Worm (Caenorhabditis elegans): ENCODE data around the gene T25D10.4.

Gene T25D10.4

DNA sequence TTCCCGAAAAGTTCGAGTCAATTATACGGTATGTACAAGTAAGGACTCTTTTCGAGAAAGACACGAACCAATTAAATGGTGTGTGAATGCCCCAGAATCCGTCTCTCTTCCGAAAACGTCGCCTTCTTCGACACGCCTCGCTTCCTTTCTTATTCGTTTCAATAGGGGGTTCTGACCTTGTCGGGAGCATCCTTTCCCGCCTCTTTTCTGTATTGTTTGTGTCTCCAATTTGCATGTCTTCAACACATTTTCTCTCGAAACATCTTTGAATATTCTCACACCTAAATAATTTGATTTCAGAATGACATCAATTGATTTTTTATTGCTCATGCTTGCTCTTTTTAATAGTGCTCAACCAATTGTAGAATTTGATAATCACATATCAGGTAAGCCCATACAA lies 31.0 kb upstream of the T25D10.4 start, which contains the start of gene cutl-16:
Gene cutl-16 (plus strand): TSS at position 301 of the 400 bp plus-strand sequence.
- TF ChIP-seq ceh-90 (tag; optimal IDR thresholded peaks at IDR 0.05): no peak
- TF ChIP-seq ceh-82 (tag; optimal IDR thresholded peaks at IDR 0.05): no peak
- TF ChIP-seq xbp-1 (tag; optimal IDR thresholded peaks at IDR 0.05): no peak
- TF ChIP-seq pqm-1 (tag; optimal IDR thresholded peaks at IDR 0.05): no peak
- TF ChIP-seq ztf-11 (tag; optimal IDR thresholded peaks at IDR 0.05): no peak
- no peak for TF ChIP-seq efl-3 (GFP tag; optimal IDR thresholded peaks at IDR 0.05)
- TF ChIP-seq nhr-237 (tag; optimal IDR thresholded peaks at IDR 0.05): no peak
- TF ChIP-seq unc-98 (GFP tag; IDR thresholded peaks at IDR 0.05): no peak
- TF ChIP-seq unc-62 (GFP tag; optimal IDR thresholded peaks at IDR 0.05): no peak
- no peak for TF ChIP-seq ztf-4 (tag; optimal IDR thresholded peaks at IDR 0.05)
- no peak for TF ChIP-seq mdl-1 (tag; optimal IDR thresholded peaks at IDR 0.05)
- TF ChIP-seq zag-1 (tag; optimal IDR thresholded peaks at IDR 0.05): no peak
- TF ChIP-seq nhr-76 (tag; optimal IDR thresholded peaks at IDR 0.05): no peak
- TF ChIP-seq nhr-47 (tag; optimal IDR thresholded peaks at IDR 0.05): no peak
- TF ChIP-seq ces-1 (GFP tag; optimal IDR thresholded peaks at IDR 0.05): no peak
- TF ChIP-seq dpl-1 (GFP tag; optimal IDR thresholded peaks at IDR 0.05): no peak
- no peak for TF ChIP-seq unc-86 (tag; optimal IDR thresholded peaks at IDR 0.05)

DNA sequence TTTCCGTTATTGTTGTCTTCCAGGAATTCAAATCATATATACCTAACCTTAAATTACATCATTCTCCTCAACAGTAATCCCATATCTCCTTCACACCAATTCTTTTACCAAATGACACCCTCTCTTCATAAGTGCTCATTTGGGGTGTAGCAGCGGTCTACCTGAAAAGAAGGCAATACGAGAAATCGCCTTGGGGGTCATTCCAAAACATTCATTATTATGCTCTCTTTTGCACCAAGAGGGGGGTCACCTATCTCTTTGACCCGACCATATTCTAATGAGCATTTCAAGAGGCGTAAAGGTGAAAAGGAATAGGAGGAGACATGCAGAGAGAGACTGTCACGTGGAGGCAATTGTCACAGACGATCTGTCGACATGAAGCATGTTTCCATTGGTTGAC lies 26.8 kb upstream of the T25D10.4 start:
- TF ChIP-seq ztf-11 (tag; optimal IDR thresholded peaks at IDR 0.05) (peak in 1 of 2 experiments; percentile 0), lir-3 (tag; optimal IDR thresholded peaks at IDR 0.05; ENCODE audit: poor library complexity) (no peak)

DNA sequence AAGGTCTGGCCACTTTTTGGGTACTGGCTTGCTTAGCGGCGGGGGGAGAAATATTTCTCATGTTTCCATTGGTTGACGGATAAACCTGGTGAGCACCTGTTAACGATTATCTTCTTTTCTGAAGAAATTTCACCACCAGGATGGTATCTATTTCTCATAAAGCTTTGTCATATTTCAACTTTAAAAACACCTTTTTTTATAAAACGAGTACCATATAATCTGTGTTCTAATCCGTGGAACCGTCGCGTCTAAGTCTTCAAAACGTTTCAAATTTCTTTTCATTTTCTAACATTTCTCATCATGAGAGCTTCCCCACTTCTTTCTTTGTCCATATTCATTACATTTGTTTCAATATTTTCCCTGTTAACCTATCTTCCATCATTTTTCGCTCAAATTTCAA lies 15.9 kb upstream of the T25D10.4 start, which contains the start of gene col-75:
Gene col-75 (plus strand): TSS at position 301 of the 400 bp plus-strand sequence.
- no peak for TF ChIP-seq nhr-20 (tag; optimal IDR thresholded peaks at IDR 0.05)
- TF ChIP-seq nhr-84 (tag; optimal IDR thresholded peaks at IDR 0.05): no peak
- no peak for TF ChIP-seq elt-3 (tag; optimal IDR thresholded peaks at IDR 0.05)
- TF ChIP-seq unc-130 (tag; optimal IDR thresholded peaks at IDR 0.05): no peak
- TF ChIP-seq nhr-19 (GFP tag; conservative IDR thresholded peaks at IDR 0.05): no peak
- no peak for TF ChIP-seq fos-1 (tag; optimal IDR thresholded peaks at IDR 0.05)
- no peak for TF ChIP-seq unc-62 (GFP tag; optimal IDR thresholded peaks at IDR 0.05)
- no peak for TF ChIP-seq tlp-1 (tag; optimal IDR thresholded peaks at IDR 0.05)
- TF ChIP-seq irx-1 (tag; optimal IDR thresholded peaks at IDR 0.05): no peak
- TF ChIP-seq nhr-11 (tag; optimal IDR thresholded peaks at IDR 0.05): no peak
- TF ChIP-seq jun-1 (tag; optimal IDR thresholded peaks at IDR 0.05): no peak
- no peak for TF ChIP-seq lin-14 (GFP tag; optimal IDR thresholded peaks at IDR 0.05)
- no peak for TF ChIP-seq nhr-47 (tag; optimal IDR thresholded peaks at IDR 0.05)
- no peak for TF ChIP-seq xbp-1 (tag; optimal IDR thresholded peaks at IDR 0.05)
- TF ChIP-seq aha-1 (tag; optimal IDR thresholded peaks at IDR 0.05): no peak
- no peak for TF ChIP-seq sptf-1 (tag; optimal IDR thresholded peaks at IDR 0.05)
- no peak for TF ChIP-seq hlh-17 (GFP tag; optimal IDR thresholded peaks at IDR 0.05; ENCODE audit: borderline replicate concordance)
- no peak for TF ChIP-seq lin-13 (GFP tag; optimal IDR thresholded peaks at IDR 0.05)
- TF ChIP-seq unc-86 (tag; optimal IDR thresholded peaks at IDR 0.05): no peak
- no peak for TF ChIP-seq isw-1 (GFP tag; IDR thresholded peaks at IDR 0.05)

DNA sequence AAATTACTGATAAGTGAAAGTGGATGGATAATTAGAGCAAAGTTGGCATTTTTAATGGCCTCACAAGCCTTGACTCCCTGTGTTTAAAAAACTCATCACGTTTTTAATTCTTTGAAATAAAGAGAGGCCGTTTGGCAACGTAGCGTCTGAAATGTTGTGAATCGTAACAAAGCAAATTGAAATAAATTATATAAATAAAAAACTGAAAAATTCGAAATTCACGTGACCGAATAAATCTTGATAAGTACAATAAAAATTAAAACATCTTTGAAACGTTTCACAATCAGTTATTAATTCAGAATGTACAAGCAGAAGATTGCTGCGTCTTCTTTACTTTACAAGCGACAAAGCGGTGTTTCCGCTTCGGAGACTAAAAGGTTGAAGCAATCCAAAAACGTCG lies 12.7 kb upstream of the T25D10.4 start, which contains the start of gene K03H9.3:
Gene K03H9.3 (plus strand): TSS at position 301 of the 400 bp plus-strand sequence.
- no peak for TF ChIP-seq unc-62 (GFP tag; optimal IDR thresholded peaks at IDR 0.05)
- no peak for TF ChIP-seq ztf-4 (tag; optimal IDR thresholded peaks at IDR 0.05)
- no peak for TF ChIP-seq nhr-20 (tag; optimal IDR thresholded peaks at IDR 0.05)

DNA sequence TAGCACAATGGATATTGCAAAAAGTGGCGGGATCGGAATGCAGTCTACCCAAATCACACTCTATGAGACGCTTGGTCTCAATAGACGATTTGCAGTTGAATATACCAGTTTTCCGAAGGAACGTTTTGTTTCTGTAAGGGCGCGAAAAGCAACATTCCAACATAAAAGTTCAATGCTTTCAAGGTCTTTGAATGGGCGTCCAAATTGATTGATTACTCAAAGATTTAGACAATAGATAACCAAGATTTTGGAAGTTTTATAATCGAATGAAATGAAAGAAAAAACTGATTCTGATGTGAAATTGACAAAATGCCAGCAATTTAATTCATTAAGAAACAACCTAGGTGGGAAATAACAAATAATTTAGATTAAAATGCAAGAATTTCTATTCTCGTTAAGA lies 9.1 kb upstream of the T25D10.4 start:
- no peak for TF ChIP-seq unc-98 (GFP tag; IDR thresholded peaks at IDR 0.05)
- no peak for TF ChIP-seq fkh-10 (GFP tag; optimal IDR thresholded peaks at IDR 0.05)
- no peak for TF ChIP-seq ceh-88 (GFP tag; IDR thresholded peaks at IDR 0.05)
- TF ChIP-seq nhr-237 (tag; optimal IDR thresholded peaks at IDR 0.05): no peak
- TF ChIP-seq unc-86 (tag; optimal IDR thresholded peaks at IDR 0.05): no peak
- TF ChIP-seq xbp-1 (tag; optimal IDR thresholded peaks at IDR 0.05): no peak
- no peak for TF ChIP-seq ceh-82 (tag; optimal IDR thresholded peaks at IDR 0.05)
- TF ChIP-seq fos-1 (tag; optimal IDR thresholded peaks at IDR 0.05): no peak
- TF ChIP-seq Y116A8C.19 (tag; optimal IDR thresholded peaks at IDR 0.05; ENCODE audit: borderline replicate concordance): no peak
- TF ChIP-seq pqm-1 (tag; optimal IDR thresholded peaks at IDR 0.05): no peak

Measured in whole organism, L1 larva.